ENCODE assay signal across 6 worm cellular contexts in genomic region chrIV:4357296-4357695, ce11.
TF ChIP-seq lines count a peak whose summit lies in the region.

Gene sars-2 (plus strand): TSS chrIV:4357636.

TF ChIP-seq in whole organism, L1 larva, 84 proteins besides CTCF, POLR2A, EP300 and RAD21 (continues in another document):
- peak in 1 of 3 experiments; percentile 32 for TF ChIP-seq ceh-82 (tag; optimal IDR thresholded peaks at IDR 0.05; lab: Kevin White, UChicago)
- peak; percentile 27 for TF ChIP-seq swsn-7 (tag; optimal IDR thresholded peaks at IDR 0.05; lab: Kevin White, UChicago)
- peak; percentile 23 for TF ChIP-seq nhr-47 (tag; optimal IDR thresholded peaks at IDR 0.05; lab: Kevin White, UChicago)
- TF ChIP-seq snu-23 (GFP tag; optimal IDR thresholded peaks at IDR 0.05; lab: Kevin White, UChicago): peak; percentile 52
- TF ChIP-seq aly-2 (tag; optimal IDR thresholded peaks at IDR 0.05; lab: Kevin White, UChicago): no peak
- TF ChIP-seq F16B12.6 (tag; optimal IDR thresholded peaks at IDR 0.05; lab: Kevin White, UChicago): peak; percentile 1
- no peak for TF ChIP-seq nhr-12 (tag; optimal IDR thresholded peaks at IDR 0.05; lab: Kevin White, UChicago)
- no peak for TF ChIP-seq ztf-4 (tag; optimal IDR thresholded peaks at IDR 0.05; lab: Kevin White, UChicago)
- TF ChIP-seq zag-1 (tag; optimal IDR thresholded peaks at IDR 0.05; lab: Kevin White, UChicago): no peak
- TF ChIP-seq jun-1 (tag; optimal IDR thresholded peaks at IDR 0.05; lab: Kevin White, UChicago): no peak
- peak; percentile 33 for TF ChIP-seq C16A3.4 (tag; optimal IDR thresholded peaks at IDR 0.05; lab: Kevin White, UChicago)
- no peak for TF ChIP-seq lin-39 (tag; optimal IDR thresholded peaks at IDR 0.05; lab: Kevin White, UChicago)
- peak; percentile 8 for TF ChIP-seq lin-14 (GFP tag; optimal IDR thresholded peaks at IDR 0.05; lab: Kevin White, UChicago)
- TF ChIP-seq nhr-90 (tag; optimal IDR thresholded peaks at IDR 0.05; lab: Kevin White, UChicago; ENCODE audit: poor library complexity): peak; percentile 25
- no peak for TF ChIP-seq aha-1 (tag; optimal IDR thresholded peaks at IDR 0.05; lab: Kevin White, UChicago)

TF ChIP-seq in whole organism, L2 larva, 48 proteins besides CTCF, POLR2A, EP300 and RAD21:
- TF ChIP-seq lsy-2 (tag; optimal IDR thresholded peaks at IDR 0.05; lab: Kevin White, UChicago): peak in 1 of 2 experiments; percentile 65
- TF ChIP-seq gmeb-1 (tag; optimal IDR thresholded peaks at IDR 0.05; lab: Kevin White, UChicago): peak; percentile 93
- no peak for TF ChIP-seq lin-11 (tag; optimal IDR thresholded peaks at IDR 0.05; lab: Kevin White, UChicago)
- TF ChIP-seq zag-1 (tag; optimal IDR thresholded peaks at IDR 0.05; lab: Kevin White, UChicago): no peak
- TF ChIP-seq C34F6.9 (tag; optimal IDR thresholded peaks at IDR 0.05; lab: Kevin White, UChicago): peak; percentile 49
- peak; percentile 82 for TF ChIP-seq unc-55 (GFP tag; optimal IDR thresholded peaks at IDR 0.05; lab: Kevin White, UChicago)
- TF ChIP-seq aly-2 (tag; optimal IDR thresholded peaks at IDR 0.05; lab: Kevin White, UChicago): no peak
- peak; percentile 7 for TF ChIP-seq nhr-129 (tag; optimal IDR thresholded peaks at IDR 0.05; lab: Kevin White, UChicago)

TF ChIP-seq in whole organism, L3 larva, 47 proteins besides CTCF, POLR2A, EP300 and RAD21 (continues in another document):
- TF ChIP-seq ama-1 (optimal IDR thresholded peaks at IDR 0.05; lab: Kevin White, UChicago) (no peak), tbx-2 (tag; optimal IDR thresholded peaks at IDR 0.05; lab: Kevin White, UChicago) (no peak), nhr-28 (tag; optimal IDR thresholded peaks at IDR 0.05; lab: Kevin White, UChicago) (no peak), unc-62 (GFP tag; optimal IDR thresholded peaks at IDR 0.05; lab: Kevin White, UChicago) (no peak), fos-1 (tag; optimal IDR thresholded peaks at IDR 0.05; lab: Kevin White, UChicago) (no peak), snpc-4 (tag; optimal IDR thresholded peaks at IDR 0.05; lab: Kevin White, UChicago) (no peak), fkh-10 (GFP tag; optimal IDR thresholded peaks at IDR 0.05; lab: Kevin White, UChicago) (no peak), skn-1 (tag; optimal IDR thresholded peaks at IDR 0.05; lab: Kevin White, UChicago) (no peak), nhr-43 (tag; optimal IDR thresholded peaks at IDR 0.05; lab: Kevin White, UChicago; ENCODE audit: poor library complexity, severe bottlenecking) (no peak), nhr-237 (tag; optimal IDR thresholded peaks at IDR 0.05; lab: Kevin White, UChicago) (no peak), nhr-76 (tag; optimal IDR thresholded peaks at IDR 0.05; lab: Kevin White, UChicago) (no peak), mdl-1 (tag; optimal IDR thresholded peaks at IDR 0.05; lab: Kevin White, UChicago) (no peak), ZK546.5 (tag; optimal IDR thresholded peaks at IDR 0.05; lab: Kevin White, UChicago) (no peak), pha-4 (tag; optimal IDR thresholded peaks at IDR 0.05; lab: Kevin White, UChicago) (peak; percentile 76), mml-1 (tag; optimal IDR thresholded peaks at IDR 0.05; lab: Kevin White, UChicago) (no peak), nfya-1 (tag; optimal IDR thresholded peaks at IDR 0.05; lab: Kevin White, UChicago; ENCODE audit: insufficient read depth) (peak; percentile 59), pqm-1 (tag; optimal IDR thresholded peaks at IDR 0.05; lab: Kevin White, UChicago) (no peak), aly-2 (tag; optimal IDR thresholded peaks at IDR 0.05; lab: Kevin White, UChicago) (no peak), egl-27 (tag; optimal IDR thresholded peaks at IDR 0.05; lab: Kevin White, UChicago) (no peak)

TF ChIP-seq in whole organism, L4 larva, 104 proteins besides CTCF, POLR2A, EP300 and RAD21 (continues in another document):
- TF ChIP-seq ceh-82 (tag; optimal IDR thresholded peaks at IDR 0.05; lab: Kevin White, UChicago) (no peak), mes-2 (tag; optimal IDR thresholded peaks at IDR 0.05; lab: Kevin White, UChicago; ENCODE audit: poor library complexity, severe bottlenecking) (peak; percentile 52), fos-1 (tag; optimal IDR thresholded peaks at IDR 0.05; lab: Kevin White, UChicago) (no peak), lsy-2 (tag; optimal IDR thresholded peaks at IDR 0.05; lab: Kevin White, UChicago) (peak in 1 of 2 experiments; percentile 71), F37D6.2 (tag; optimal IDR thresholded peaks at IDR 0.05; lab: Kevin White, UChicago) (no peak), lin-38 (GFP tag; IDR thresholded peaks at IDR 0.05; lab: Robert Waterston, UW) (peak; percentile 90), mep-1 (tag; optimal IDR thresholded peaks at IDR 0.05; lab: Kevin White, UChicago) (peak; percentile 31), jun-1 (tag; optimal IDR thresholded peaks at IDR 0.05; lab: Kevin White, UChicago) (no peak), hmg-1.1 (GFP tag; IDR thresholded peaks at IDR 0.05; lab: Robert Waterston, UW) (no peak), daf-8 (GFP tag; IDR thresholded peaks at IDR 0.05; lab: Robert Waterston, UW) (no peak), T20F7.1 (GFP tag; optimal IDR thresholded peaks at IDR 0.05; lab: Kevin White, UChicago) (no peak), nhr-102 (tag; optimal IDR thresholded peaks at IDR 0.05; lab: Kevin White, UChicago) (no peak), T26A8.4 (GFP tag; IDR thresholded peaks at IDR 0.05; lab: Robert Waterston, UW) (no peak), mxl-2 (GFP tag; conservative IDR thresholded peaks at IDR 0.05; lab: Robert Waterston, UW) (no peak), nhr-28 (tag; optimal IDR thresholded peaks at IDR 0.05; lab: Kevin White, UChicago) (no peak), set-16 (GFP tag; IDR thresholded peaks at IDR 0.05; lab: Robert Waterston, UW) (no peak), F49E8.2 (tag; optimal IDR thresholded peaks at IDR 0.05; lab: Kevin White, UChicago; ENCODE audit: borderline replicate concordance) (no peak), R02D3.7 (tag; optimal IDR thresholded peaks at IDR 0.05; lab: Kevin White, UChicago) (no peak), ceh-20 (GFP tag; IDR thresholded peaks at IDR 0.05; lab: Robert Waterston, UW) (no peak)

TF ChIP-seq in whole organism, mixed stage, embryonic, 35 proteins besides CTCF, POLR2A, EP300 and RAD21:
- TF ChIP-seq zip-8 (tag; optimal IDR thresholded peaks at IDR 0.05; lab: Kevin White, UChicago): no peak
- peak; percentile 31 for TF ChIP-seq ces-1 (GFP tag; optimal IDR thresholded peaks at IDR 0.05; lab: Kevin White, UChicago)
- TF ChIP-seq lsy-2 (tag; optimal IDR thresholded peaks at IDR 0.05; lab: Kevin White, UChicago): peak; percentile 41

TF ChIP-seq in whole organism, young adult, 124 proteins besides CTCF, POLR2A, EP300 and RAD21:
- TF ChIP-seq sea-2 (GFP tag; IDR thresholded peaks at IDR 0.05; lab: Robert Waterston, UW) (no peak), lin-35 (GFP tag; optimal IDR thresholded peaks at IDR 0.05; lab: Kevin White, UChicago) (peak in 1 of 3 experiments; percentile 66), athp-1 (tag; optimal IDR thresholded peaks at IDR 0.05; lab: Kevin White, UChicago) (no peak), ztf-3 (GFP tag; optimal IDR thresholded peaks at IDR 0.05; lab: Kevin White, UChicago) (no peak), lin-54 (GFP tag; optimal IDR thresholded peaks at IDR 0.05; lab: Kevin White, UChicago) (peak; percentile 69), hlh-12 (tag; optimal IDR thresholded peaks at IDR 0.05; lab: Kevin White, UChicago) (no peak), mcd-1 (GFP tag; IDR thresholded peaks at IDR 0.05; lab: Robert Waterston, UW) (peak; percentile 86), nhr-179 (tag; optimal IDR thresholded peaks at IDR 0.05; lab: Kevin White, UChicago) (no peak), hlh-26 (GFP tag; conservative IDR thresholded peaks at IDR 0.05; lab: Robert Waterston, UW) (no peak), madf-6 (GFP tag; IDR thresholded peaks at IDR 0.05; lab: Robert Waterston, UW) (no peak), repo-1 (tag; optimal IDR thresholded peaks at IDR 0.05; lab: Kevin White, UChicago) (no peak), ceh-27 (GFP tag; optimal IDR thresholded peaks at IDR 0.05; lab: Kevin White, UChicago) (no peak), T07F8.4 (tag; optimal IDR thresholded peaks at IDR 0.05; lab: Kevin White, UChicago) (no peak), efl-1 (GFP tag; optimal IDR thresholded peaks at IDR 0.05; lab: Kevin White, UChicago) (peak; percentile 52), Y67H2A.10 (GFP tag; conservative IDR thresholded peaks at IDR 0.05; lab: Robert Waterston, UW) (no peak), dpl-1 (GFP tag; optimal IDR thresholded peaks at IDR 0.05; lab: Kevin White, UChicago) (peak; percentile 63), ztf-18 (tag; optimal IDR thresholded peaks at IDR 0.05; lab: Kevin White, UChicago) (peak; percentile 33), hmg-20 (GFP tag; IDR thresholded peaks at IDR 0.05; lab: Robert Waterston, UW) (no peak)
